Fruit fly (Drosophila melanogaster) whole organism, embryonic: ENCODE measurements around the gene trk.

Experiments used
- Adf1 ChIP-seq: fragments of 200-800 bp; sonication (Bioruptor generic); IDR thresholded peaks from 2 replicates; pipeline ENCODE4 v1.3.6; 2022; ENCODE audit warnings: missing biosample characterization, missing genetic modification characterization
- Aef1 ChIP-seq: fragments of 200-800 bp; sonication (Bioruptor generic); IDR thresholded peaks from 3 replicates; pipeline ENCODE4 v1.3.6; 2022; ENCODE audit warnings: missing biosample characterization, missing genetic modification characterization
- CG10147 ChIP-seq: fragments of 200-800 bp; sonication (Bioruptor generic); optimal IDR thresholded peaks from 2 replicates; lab custom pipeline; 2019; ENCODE audit warnings: missing biosample characterization, mild to moderate bottlenecking, missing genetic modification characterization, moderate library complexity
- CG1024 ChIP-seq: fragments of 200-800 bp; sonication (Bioruptor generic); IDR thresholded peaks from 2 replicates; pipeline ENCODE4 v1.3.6; 2022; ENCODE audit warnings: missing biosample characterization, missing genetic modification characterization
- CG10366 ChIP-seq: fragments of 200-800 bp; sonication (Bioruptor generic); IDR thresholded peaks from 2 replicates; pipeline ENCODE4 v1.3.6; 2022; ENCODE audit warnings: missing biosample characterization, missing genetic modification characterization
- CG10462 ChIP-seq: fragments of 200-800 bp; sonication (Bioruptor generic); optimal IDR thresholded peaks from 2 replicates; lab custom pipeline; 2016; ENCODE audit warnings: missing biosample characterization, missing genetic modification characterization
- CG11093 ChIP-seq: fragments of 200-800 bp; sonication (Bioruptor generic); IDR thresholded peaks from 3 replicates; pipeline ENCODE4 v1.3.6; 2022; ENCODE audit warnings: missing biosample characterization, missing genetic modification characterization
- CG12219 ChIP-seq: fragments of 200-800 bp; sonication (Bioruptor generic); optimal IDR thresholded peaks from 3 replicates; lab custom pipeline; 2018; ENCODE audit warnings: missing biosample characterization, mild to moderate bottlenecking, missing genetic modification characterization
- CG13624 ChIP-seq: fragments of 200-800 bp; sonication (Bioruptor generic); optimal IDR thresholded peaks from 2 replicates; lab custom pipeline; 2016; ENCODE audit warnings: missing biosample characterization, missing genetic modification characterization
- CG14014 ChIP-seq: fragments of 200-800 bp; sonication (Bioruptor generic); IDR thresholded peaks from 2 replicates; pipeline ENCODE4 v1.3.6; 2022; ENCODE audit warnings: missing biosample characterization, missing genetic modification characterization
- CG3281 ChIP-seq: fragments of 200-800 bp; sonication (Bioruptor generic); optimal IDR thresholded peaks from 3 replicates; lab custom pipeline; 2017; ENCODE audit warnings: missing biosample characterization, mild to moderate bottlenecking, missing genetic modification characterization
- CG33213 ChIP-seq: fragments of 200-800 bp; sonication (Bioruptor generic); optimal IDR thresholded peaks from 3 replicates; lab custom pipeline; 2016; ENCODE audit warnings: missing biosample characterization, missing genetic modification characterization
- CG34224 ChIP-seq: fragments of 200-800 bp; sonication (Bioruptor generic); IDR thresholded peaks from 3 replicates; pipeline ENCODE4 v1.3.6; 2022; ENCODE audit warnings: missing biosample characterization, missing genetic modification characterization; ENCODE audit not compliant: partially characterized antibody
- CG34422 ChIP-seq: fragments of 200-800 bp; sonication (Bioruptor generic); IDR thresholded peaks from 3 replicates; pipeline ENCODE4 v1.3.6; 2022; ENCODE audit warnings: missing biosample characterization, missing genetic modification characterization
- CG4424 ChIP-seq: fragments of 200-800 bp; sonication (Bioruptor generic); optimal IDR thresholded peaks from 3 replicates; lab custom pipeline; 2016; ENCODE audit warnings: missing biosample characterization, missing genetic modification characterization
- CG4854 ChIP-seq: fragments of 200-800 bp; sonication (Bioruptor generic); optimal IDR thresholded peaks from 2 replicates; lab custom pipeline; 2016; ENCODE audit warnings: missing biosample characterization, missing genetic modification characterization, inconsistent platforms
- CG6791 ChIP-seq: fragments of 200-800 bp; sonication (Bioruptor generic); IDR thresholded peaks from 3 replicates; pipeline ENCODE4 v1.3.6; 2022; ENCODE audit warnings: missing biosample characterization, missing genetic modification characterization; ENCODE audit not compliant: partially characterized antibody
- CG6813 ChIP-seq: fragments of 200-800 bp; sonication (Bioruptor generic); optimal IDR thresholded peaks from 2 replicates; lab custom pipeline; 2017; ENCODE audit warnings: missing biosample characterization, missing genetic modification characterization, mild to moderate bottlenecking, moderate library complexity, missing genetic modification reagents
- CG7357 ChIP-seq: fragments of 200-800 bp; sonication (Bioruptor generic); IDR thresholded peaks from 3 replicates; pipeline ENCODE4 v1.3.6; 2022; ENCODE audit warnings: missing biosample characterization, missing genetic modification characterization
- CG7987 ChIP-seq: fragments of 200-800 bp; sonication (Bioruptor generic); optimal IDR thresholded peaks from 2 replicates; lab custom pipeline; 2018; ENCODE audit warnings: missing biosample characterization, mild to moderate bottlenecking, missing genetic modification characterization, moderate library complexity
- CG8944 ChIP-seq: fragments of 200-800 bp; sonication (Bioruptor generic); optimal IDR thresholded peaks from 3 replicates; lab custom pipeline; 2016; ENCODE audit warnings: missing biosample characterization, missing genetic modification characterization
- CG9727 ChIP-seq: fragments of 200-800 bp; sonication (Bioruptor generic); optimal IDR thresholded peaks from 3 replicates; lab custom pipeline; 2017; ENCODE audit warnings: missing biosample characterization, mild to moderate bottlenecking, missing genetic modification characterization
- CG9817 ChIP-seq: fragments of 200-800 bp; sonication (Bioruptor generic); optimal IDR thresholded peaks from 2 replicates; lab custom pipeline; 2018; ENCODE audit warnings: missing biosample characterization, mild to moderate bottlenecking, missing genetic modification characterization, moderate library complexity
- Dbx ChIP-seq: fragments of 200-800 bp; sonication (Bioruptor generic); IDR thresholded peaks from 3 replicates; pipeline ENCODE4 v1.3.6; 2022; ENCODE audit warnings: missing biosample characterization, missing genetic modification characterization
- Drgx ChIP-seq: fragments of 200-800 bp; sonication (Bioruptor generic); IDR thresholded peaks from 2 replicates; pipeline ENCODE4 v1.3.6; 2022; ENCODE audit warnings: missing biosample characterization, missing genetic modification characterization
- Ets65A ChIP-seq: fragments of 200-800 bp; sonication (Bioruptor generic); peaks from one replicate; lab custom pipeline; 2016; ENCODE audit warnings: missing biosample characterization, missing genetic modification characterization
- Hr51 ChIP-seq, 2 experiments: fragments of 200-800 bp; sonication (Bioruptor generic); optimal IDR thresholded peaks; 2 replicates in 1 of 2; 3 replicates in 1 of 2; lab custom pipeline; 2016 to 2018; ENCODE audit warnings: missing biosample characterization in 2 of 2, missing genetic modification characterization in 2 of 2, mild to moderate bottlenecking in 1 of 2, moderate library complexity in 1 of 2
- Hr78 ChIP-seq, 2 experiments: fragments of 200-800 bp in 1 of 2; fragments of >200 bp in 1 of 2; sonication (Bioruptor generic) in 1 of 2; optimal IDR thresholded peaks; 2 replicates each; lab custom pipeline; 2017 to 2019; ENCODE audit warnings: missing biosample characterization in 2 of 2, missing genetic modification characterization in 2 of 2, mild to moderate bottlenecking in 1 of 2, moderate library complexity in 1 of 2
- Jarid2 ChIP-seq: fragments of 200-800 bp; sonication (Bioruptor generic); optimal IDR thresholded peaks from 3 replicates; lab custom pipeline; 2017; ENCODE audit warnings: mild to moderate bottlenecking, missing biosample characterization, missing genetic modification reagents, missing genetic modification characterization
- Lhr ChIP-seq: fragments of 200-800 bp; sonication (Bioruptor generic); optimal IDR thresholded peaks from 3 replicates; lab custom pipeline; 2017; ENCODE audit warnings: mild to moderate bottlenecking, missing biosample characterization, missing genetic modification reagents, missing genetic modification characterization
- Mrtf ChIP-seq: fragments of 200-800 bp; sonication (Bioruptor generic); IDR thresholded peaks from 3 replicates; pipeline ENCODE4 v1.3.6; 2022; ENCODE audit warnings: missing biosample characterization, missing genetic modification characterization
- NC2β ChIP-seq: fragments of 200-800 bp; sonication (Bioruptor generic); optimal IDR thresholded peaks from 2 replicates; lab custom pipeline; 2016; ENCODE audit warnings: missing biosample characterization, missing genetic modification characterization
- Optix ChIP-seq: fragments of 200-800 bp; sonication (Bioruptor generic); IDR thresholded peaks from 3 replicates; pipeline ENCODE4 v1.3.6; 2022; ENCODE audit warnings: missing biosample characterization, missing genetic modification characterization
- Sin3A ChIP-seq: fragments of >200 bp; optimal IDR thresholded peaks from 2 replicates; lab custom pipeline; 2018
- Stat92E ChIP-seq, 3 experiments: fragments of >200 bp in 2 of 3; fragments of 200-800 bp in 1 of 3; sonication (Bioruptor generic) in 1 of 3; optimal IDR thresholded peaks; 2 replicates each; lab custom pipeline; 2017 to 2019; ENCODE audit warnings: missing biosample characterization in 3 of 3, missing genetic modification characterization in 3 of 3, mild to moderate bottlenecking in 1 of 3, moderate library complexity in 1 of 3
- ash1 ChIP-seq: fragments of 200-800 bp; sonication (Bioruptor generic); optimal IDR thresholded peaks from 2 replicates; lab custom pipeline; 2018; ENCODE audit warnings: missing biosample characterization, mild to moderate bottlenecking, missing genetic modification characterization
- cg ChIP-seq: fragments of 200-800 bp; sonication (Bioruptor generic); optimal IDR thresholded peaks from 3 replicates; lab custom pipeline; 2019; ENCODE audit warnings: missing biosample characterization, mild to moderate bottlenecking, missing genetic modification characterization, moderate library complexity
- chif ChIP-seq, 2 experiments: fragments of 200-800 bp; sonication (Bioruptor generic); optimal IDR thresholded peaks; 3 replicates each; lab custom pipeline; 2016; ENCODE audit warnings: missing biosample characterization in 2 of 2, missing genetic modification characterization in 2 of 2
- chinmo ChIP-seq: fragments of 200-800 bp; sonication (Bioruptor generic); IDR thresholded peaks from 4 replicates; pipeline ENCODE4 v1.3.6; 2022; ENCODE audit warnings: missing biosample characterization, missing genetic modification characterization; ENCODE audit not compliant: partially characterized antibody
- fd102C ChIP-seq: fragments of 200-800 bp; sonication (Bioruptor generic); optimal IDR thresholded peaks from 2 replicates; lab custom pipeline; 2018; ENCODE audit warnings: missing biosample characterization, mild to moderate bottlenecking, missing genetic modification characterization, moderate library complexity
- gsb ChIP-seq: fragments of 200-800 bp; sonication (Bioruptor generic); IDR thresholded peaks from 2 replicates; pipeline ENCODE4 v1.3.6; 2022; ENCODE audit warnings: missing biosample characterization, missing genetic modification characterization
- ham ChIP-seq: fragments of 200-800 bp; sonication (Bioruptor generic); IDR thresholded peaks from 2 replicates; pipeline ENCODE4 v1.3.6; 2022; ENCODE audit warnings: missing biosample characterization, missing genetic modification characterization
- odd ChIP-seq: fragments of 200-800 bp; sonication (Bioruptor generic); optimal IDR thresholded peaks from 2 replicates; lab custom pipeline; 2017; ENCODE audit warnings: missing biosample characterization, mild to moderate bottlenecking, missing genetic modification characterization
- psq ChIP-seq: fragments of 200-800 bp; sonication (Bioruptor generic); optimal IDR thresholded peaks from 2 replicates; lab custom pipeline; 2017; ENCODE audit warnings: missing biosample characterization, missing genetic modification characterization
- slou ChIP-seq: fragments of 200-800 bp; sonication (Bioruptor generic); optimal IDR thresholded peaks from 3 replicates; lab custom pipeline; 2016; ENCODE audit warnings: missing biosample characterization, missing genetic modification characterization
- tna ChIP-seq: fragments of 200-800 bp; sonication (Bioruptor generic); IDR thresholded peaks from 2 replicates; pipeline ENCODE4 v1.3.6; 2022; ENCODE audit warnings: missing biosample characterization, missing genetic modification characterization; ENCODE audit not compliant: partially characterized antibody
- trem ChIP-seq: fragments of 200-800 bp; optimal IDR thresholded peaks from 3 replicates; lab custom pipeline; 2019; ENCODE audit warnings: missing biosample characterization, mild to moderate bottlenecking, missing genetic modification characterization, moderate library complexity
- usp ChIP-seq: fragments of >200 bp; optimal IDR thresholded peaks from 2 replicates; lab custom pipeline; 2017; ENCODE audit warnings: missing biosample characterization, missing genetic modification characterization
- z ChIP-seq: fragments of 200-800 bp; sonication (Bioruptor generic); IDR thresholded peaks from 3 replicates; pipeline ENCODE4 v1.3.6; 2022; ENCODE audit warnings: missing biosample characterization, missing genetic modification characterization
- zen2 ChIP-seq: fragments of 200-800 bp; sonication (Bioruptor generic); IDR thresholded peaks from 3 replicates; pipeline ENCODE4 v1.3.6; 2022; ENCODE audit warnings: missing biosample characterization, missing genetic modification characterization; ENCODE audit not compliant: partially characterized antibody
- zfh2 ChIP-seq: fragments of 200-800 bp; sonication (Bioruptor generic); optimal IDR thresholded peaks from 2 replicates; lab custom pipeline; 2016; ENCODE audit warnings: missing biosample characterization, missing genetic modification characterization

The trk gene

dm6 chr2L:10299810-10300147 is 27.7 kb upstream of the trk start, which contains the start of gene CYLD (continued):
- TF ChIP-seq usp (GFP tag; lab: Kevin White, UChicago) (no peak), CG9727 (GFP tag; lab: Kevin White, UChicago) (peak; percentile 72), Stat92E (GFP tag; optimal IDR thresholded peaks at IDR 0.05; lab: Kevin White, UChicago) (no peak), CG10147 (GFP tag; lab: Kevin White, UChicago) (peak; percentile 61), cg (GFP tag; lab: Kevin White, UChicago) (no peak), chinmo (GFP tag; lab: Robert Waterston, UW) (no peak), CG11093 (GFP tag; lab: Robert Waterston, UW) (no peak), CG4854 (no peak), CG13624 (GFP tag; lab: Kevin White, UChicago) (peak; percentile 44), odd (GFP tag; lab: Kevin White, UChicago) (peak; percentile 70), Adf1 (GFP tag; lab: Robert Waterston, UW) (peak; percentile 40; the same call in 1 of the 2 replicates), Lhr (GFP tag; lab: Kevin White, UChicago) (peak; percentile 23), CG6791 (GFP tag; lab: Robert Waterston, UW) (no peak), fd102C (GFP tag; lab: Kevin White, UChicago) (no peak), CG9817 (no peak), Optix (no peak), Ets65A (GFP tag; lab: Kevin White, UChicago) (no peak), Jarid2 (no peak), Sin3A (no peak), zen2 (GFP tag; lab: Robert Waterston, UW) (no peak), Dbx (GFP tag; lab: Robert Waterston, UW) (peak; percentile 57; the same call in 1 of the 3 replicates), CG14014 (GFP tag; lab: Robert Waterston, UW) (peak; percentile 76; the same call in 1 of the 2 replicates), trem (peak; percentile 75), CG34422 (no peak; the same call in 2 of the 3 replicates), zfh2 (GFP tag; lab: Kevin White, UChicago) (no peak), CG10462 (peak; percentile 24), CG4424 (GFP tag; lab: Kevin White, UChicago) (peak; percentile 71), slou (GFP tag; lab: Kevin White, UChicago) (peak; percentile 73), gsb (GFP tag; lab: Robert Waterston, UW) (no peak), chif (GFP tag; optimal IDR thresholded peaks at IDR 0.05; lab: Kevin White, UChicago) (peak in 1 of 2 experiments; percentile 8), ham (no peak), NC2β (GFP tag; lab: Kevin White, UChicago) (no peak), z (GFP tag; lab: Robert Waterston, UW) (no peak), CG7357 (0 out of 3 replicates have a peak, but pooled peaks have one; percentile 18), Hr78 (GFP tag; optimal IDR thresholded peaks at IDR 0.05; lab: Kevin White, UChicago) (no peak), psq (no peak), CG3281 (GFP tag; lab: Kevin White, UChicago) (peak; percentile 63), CG34224 (GFP tag; lab: Robert Waterston, UW) (peak; percentile 35; the same call in 1 of the 3 replicates), CG7987 (GFP tag; lab: Kevin White, UChicago) (no peak), ash1 (GFP tag; lab: Kevin White, UChicago) (no peak), Hr51 (GFP tag; optimal IDR thresholded peaks at IDR 0.05; lab: Kevin White, UChicago) (peak in 1 of 2 experiments; percentile 81), Aef1 (GFP tag; lab: Robert Waterston, UW) (no peak; the same call in 2 of the 3 replicates), Mrtf (GFP tag; lab: Robert Waterston, UW) (no peak), CG10366 (GFP tag; lab: Robert Waterston, UW) (peak; percentile 41; the same call in 1 of the 2 replicates), CG1024 (GFP tag; lab: Robert Waterston, UW) (peak; percentile 44; the same call in 1 of the 2 replicates), CG6813 (GFP tag; lab: Kevin White, UChicago) (no peak), Drgx (GFP tag; lab: Robert Waterston, UW) (peak; percentile 68), CG33213 (GFP tag; lab: Kevin White, UChicago) (no peak), CG12219 (GFP tag; lab: Kevin White, UChicago) (peak; percentile 47), CG8944 (GFP tag; lab: Kevin White, UChicago) (no peak), tna (no peak)
